Worm (Caenorhabditis elegans) whole organism, dauer: Measurements from ENCODE around the gene W08E12.2.

ENCODE experiments used
- unc-62 ChIP-seq: sonication (generic microtip); optimal IDR thresholded peaks from 2 replicates; lab custom pipeline; 2017; ENCODE audit warnings: missing biosample characterization, missing genetic modification reagents, missing genetic modification characterization

Gene W08E12.2

ce11 chrIV:3348334-3348733 lies 42.7 kb downstream of the W08E12.2 start:
- no peak for TF ChIP-seq unc-62 (GFP tag; lab: Kevin White, UChicago)

ce11 chrIV:3349977-3350580 lies 44.4 kb downstream of the W08E12.2 start, which contains the start of gene elks-1:
elks-1 (minus strand) TSS chrIV:3350027.
- no peak for TF ChIP-seq unc-62 (GFP tag; lab: Kevin White, UChicago)

DNA sequence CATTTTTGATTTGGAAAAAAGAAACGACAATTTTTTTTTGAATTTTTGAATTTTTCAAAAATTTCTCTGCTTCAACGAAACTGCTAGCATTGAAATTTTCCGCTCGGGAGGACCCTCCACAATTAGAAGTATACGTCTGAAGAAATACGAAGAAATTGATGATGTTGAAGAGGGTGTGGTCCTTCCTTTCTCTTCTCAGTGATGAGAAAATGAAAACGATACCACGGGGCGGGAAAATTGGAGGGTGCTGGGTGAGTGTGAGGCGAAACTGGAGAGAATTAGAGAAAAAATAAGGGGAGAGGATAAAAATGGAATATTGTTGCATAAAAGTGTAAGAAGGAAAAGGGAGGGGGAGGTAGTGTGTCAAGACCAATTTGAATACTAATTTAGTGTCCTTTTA lies 46.3 kb downstream of the W08E12.2 start:
- no peak for TF ChIP-seq unc-62 (GFP tag; lab: Kevin White, UChicago)

ce11 chrIV:3354757-3355156 lies 49.1 kb downstream of the W08E12.2 start, which contains the start of gene F42A6.1:
F42A6.1 (plus strand) TSS chrIV:3355057.
- no peak for TF ChIP-seq unc-62 (GFP tag; lab: Kevin White, UChicago)
